Worm (Caenorhabditis elegans): ENCODE results near the gene tra-4.

DNA sequence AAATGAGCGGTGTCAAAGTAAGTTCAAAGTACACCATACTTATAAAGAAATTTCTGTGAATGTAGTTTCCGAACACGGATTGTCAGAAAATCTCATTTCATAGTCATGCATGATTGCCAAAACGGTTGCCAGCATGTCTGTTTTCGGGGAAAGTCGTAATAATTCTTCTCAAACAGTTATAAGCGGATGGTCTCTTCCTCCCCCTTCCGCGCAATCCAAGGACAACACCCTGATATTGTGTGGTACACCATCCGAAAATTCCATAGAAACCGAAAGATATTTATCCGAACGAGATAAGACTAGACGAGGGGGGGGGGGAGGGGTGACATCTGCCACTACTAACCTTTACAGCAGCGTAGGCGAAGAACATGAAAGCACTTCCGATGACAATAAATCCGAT, 17.2 kb upstream of the tra-4 start:
- TF ChIP-seq hmbx-1 (tag; optimal IDR thresholded peaks at IDR 0.05) (no peak), tbx-37 (GFP tag; conservative IDR thresholded peaks at IDR 0.05) (no peak), ceh-13 (GFP tag; optimal IDR thresholded peaks at IDR 0.05) (no peak), pes-1 (GFP tag; IDR thresholded peaks at IDR 0.05) (no peak), ama-1 (optimal IDR thresholded peaks at IDR 0.05) (no peak), hmg-4 (GFP tag; optimal IDR thresholded peaks at IDR 0.05) (no peak), flt-1 (GFP tag; IDR thresholded peaks at IDR 0.05) (no peak)

All from whole organism, early embryonic.